Worm (Caenorhabditis elegans): ENCODE measurements around the gene C16C8.25.

- TF ChIP-seq mel-28 (tag; optimal IDR thresholded peaks at IDR 0.05; ENCODE audit: borderline replicate concordance) (no peak), bed-2 (GFP tag; IDR thresholded peaks at IDR 0.05) (no peak), F23B12.7 (tag; optimal IDR thresholded peaks at IDR 0.05; ENCODE audit: insufficient read depth) (no peak), madf-8 (GFP tag; conservative IDR thresholded peaks at IDR 0.05) (no peak)
Measured at ce11 chrII:3428158-3428704, 20.8 kb upstream of the C16C8.25 start.

Measured in whole organism, young adult.